Fruit fly (Drosophila melanogaster): ENCODE data around the gene hbt.

DNA sequence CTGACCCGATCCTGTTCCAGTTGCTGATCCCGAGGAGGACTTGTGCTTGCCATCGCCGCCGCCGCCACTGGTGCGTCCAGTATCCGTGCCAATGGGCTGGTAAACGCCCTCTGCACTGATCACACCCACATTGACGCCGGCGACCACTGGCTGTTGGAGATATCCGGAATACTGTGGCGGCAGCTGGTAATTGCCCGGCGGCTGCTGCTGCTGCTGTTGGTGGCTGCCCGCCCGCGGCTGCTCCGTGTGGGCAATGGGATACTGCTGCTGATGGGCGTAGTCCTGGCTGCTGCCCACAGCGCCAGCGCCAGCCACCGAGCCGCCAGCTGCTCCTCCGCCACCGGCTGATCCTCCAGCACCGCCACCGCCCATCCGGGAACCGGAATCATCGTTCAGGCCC, 25.9 kb downstream of the hbt start:
- TF ChIP-seq CG8478 (optimal IDR thresholded peaks at IDR 0.05) (no peak), psq (optimal IDR thresholded peaks at IDR 0.05) (no peak), usp (GFP tag; optimal IDR thresholded peaks at IDR 0.05) (no peak), Dll (optimal IDR thresholded peaks at IDR 0.05) (no peak), pan (optimal IDR thresholded peaks at IDR 0.05) (no peak)
